Fruit fly (Drosophila melanogaster): Measurements from ENCODE around the gene CG6495.
A peak's percentile ranks its signal among the peaks of the same experiment; 100 is the strongest.

CG6495 gene

dm6 chr2L:10756049-10756448 lies 4.9 kb upstream of the CG6495 start, which contains the start of gene CG17124 (continued):
- no peak for TF ChIP-seq croc (GFP tag; conservative IDR thresholded peaks at IDR 0.05)
- no peak for TF ChIP-seq pros (GFP tag; optimal IDR thresholded peaks at IDR 0.05)
- TF ChIP-seq usp (GFP tag; optimal IDR thresholded peaks at IDR 0.05): no peak
- TF ChIP-seq CG12299 (tag; optimal IDR thresholded peaks at IDR 0.05): peak; percentile 76
- TF ChIP-seq Spps (tag; optimal IDR thresholded peaks at IDR 0.05): no peak
- TF ChIP-seq Atf-2 (GFP tag; optimal IDR thresholded peaks at IDR 0.05): no peak
- no peak; the same call in 1 of the 2 replicates for TF ChIP-seq HLH3B (GFP tag; IDR thresholded peaks at IDR 0.05)
- TF ChIP-seq CG2712 (tag; optimal IDR thresholded peaks at IDR 0.05): peak; percentile 19
- no peak for TF ChIP-seq tio (GFP tag; optimal IDR thresholded peaks at IDR 0.05)
- no peak for TF ChIP-seq tin (GFP tag; optimal IDR thresholded peaks at IDR 0.05)
- peak; percentile 55; the same call in 1 of the 2 replicates for TF ChIP-seq bbx (GFP tag; IDR thresholded peaks at IDR 0.05; ENCODE audit: partially characterized antibody)
- no peak for TF ChIP-seq gem (tag; optimal IDR thresholded peaks at IDR 0.05)
- TF ChIP-seq inv (GFP tag; IDR thresholded peaks at IDR 0.05; ENCODE audit: partially characterized antibody): no peak
- TF ChIP-seq stwl (tag; optimal IDR thresholded peaks at IDR 0.05): no peak
- no peak for TF ChIP-seq CG14860 (GFP tag; IDR thresholded peaks at IDR 0.05; ENCODE audit: partially characterized antibody)
- no peak for TF ChIP-seq CG1832 (GFP tag; optimal IDR thresholded peaks at IDR 0.05)
- TF ChIP-seq otp (GFP tag; IDR thresholded peaks at IDR 0.05): 0 out of 3 replicates have a peak, but pooled peaks have one; percentile 46
- TF ChIP-seq caup (GFP tag; optimal IDR thresholded peaks at IDR 0.05; ENCODE audit: severe bottlenecking): peak; percentile 60
- no peak for TF ChIP-seq CG8281 (tag; optimal IDR thresholded peaks at IDR 0.05)
- TF ChIP-seq vvl (GFP tag; IDR thresholded peaks at IDR 0.05): peak; percentile 71; the same call in 1 of the 2 replicates
- TF ChIP-seq Scr (GFP tag; IDR thresholded peaks at IDR 0.05; ENCODE audit: partially characterized antibody): peak; percentile 33; the same call in 1 of the 2 replicates
- TF ChIP-seq CG12659 (GFP tag; optimal IDR thresholded peaks at IDR 0.05): peak; percentile 15
- TF ChIP-seq CG10979 (tag; optimal IDR thresholded peaks at IDR 0.05): no peak
- no peak for TF ChIP-seq CG9215 (GFP tag; IDR thresholded peaks at IDR 0.05)
- no peak for TF ChIP-seq sisA (GFP tag; IDR thresholded peaks at IDR 0.05)
- no peak for TF ChIP-seq CG17612 (GFP tag; IDR thresholded peaks at IDR 0.05)
- no peak for TF ChIP-seq CHES-1-like (GFP tag; optimal IDR thresholded peaks at IDR 0.05)
- no peak for TF ChIP-seq lbe (GFP tag; optimal IDR thresholded peaks at IDR 0.05)
- TF ChIP-seq tap (tag; optimal IDR thresholded peaks at IDR 0.05): peak; percentile 28
- no peak for TF ChIP-seq CG14710 (tag; optimal IDR thresholded peaks at IDR 0.05)
- TF ChIP-seq CG14667 (GFP tag; IDR thresholded peaks at IDR 0.05): no peak
- TF ChIP-seq Max (GFP tag; optimal IDR thresholded peaks at IDR 0.05): no peak
- 0 out of 2 replicates have a peak, but pooled peaks have one; percentile 13 for TF ChIP-seq Xrp1 (GFP tag; IDR thresholded peaks at IDR 0.05)
- TF ChIP-seq dysf (GFP tag; IDR thresholded peaks at IDR 0.05): 0 out of 3 replicates have a peak, but pooled peaks have one; percentile 15
- TF ChIP-seq Nf-YC (tag; optimal IDR thresholded peaks at IDR 0.05): peak; percentile 69
- no peak for TF ChIP-seq Oaz (GFP tag; IDR thresholded peaks at IDR 0.05)
- TF ChIP-seq peb (GFP tag; IDR thresholded peaks at IDR 0.05): no peak
- no peak for TF ChIP-seq cad (GFP tag; optimal IDR thresholded peaks at IDR 0.05)
- no peak for TF ChIP-seq odd (GFP tag; optimal IDR thresholded peaks at IDR 0.05)
- TF ChIP-seq Hr78 (GFP tag; optimal IDR thresholded peaks at IDR 0.05): peak in 1 of 2 experiments; percentile 2
- TF ChIP-seq CoRest (tag; optimal IDR thresholded peaks at IDR 0.05): no peak
- TF ChIP-seq Hey (tag; optimal IDR thresholded peaks at IDR 0.05): no peak
- no peak for TF ChIP-seq CG9437 (GFP tag; optimal IDR thresholded peaks at IDR 0.05)
- peak; percentile 65 for TF ChIP-seq Hmr (GFP tag; optimal IDR thresholded peaks at IDR 0.05)
- peak; percentile 36; the same call in 1 of the 3 replicates for TF ChIP-seq CG11695 (GFP tag; IDR thresholded peaks at IDR 0.05)
- no peak for TF ChIP-seq CG17361 (GFP tag; IDR thresholded peaks at IDR 0.05)
- TF ChIP-seq klu (GFP tag; IDR thresholded peaks at IDR 0.05): no peak
- TF ChIP-seq CG12219 (GFP tag; optimal IDR thresholded peaks at IDR 0.05): peak; percentile 23
- TF ChIP-seq CG11560 (tag; IDR thresholded peaks at IDR 0.05): no peak
- TF ChIP-seq dmrt11E (tag; optimal IDR thresholded peaks at IDR 0.05): no peak
